Worm (Caenorhabditis elegans): ENCODE results near the gene C31B8.16.

The C31B8.16 gene

ce11 chrV:2899867-2900266, 30.0 kb upstream of the C31B8.16 start, which contains the start of gene str-46:
Gene str-46, minus strand, starts transcription at chrV:2899967.
- TF ChIP-seq lin-32 (GFP tag; optimal IDR thresholded peaks at IDR 0.05): no peak
- TF ChIP-seq tbx-8 (GFP tag; optimal IDR thresholded peaks at IDR 0.05): no peak
- TF ChIP-seq nhr-76 (tag; optimal IDR thresholded peaks at IDR 0.05): no peak
- TF ChIP-seq ceh-39 (tag; optimal IDR thresholded peaks at IDR 0.05): no peak
- no peak for TF ChIP-seq ces-1 (GFP tag; optimal IDR thresholded peaks at IDR 0.05)
- no peak for TF ChIP-seq hlh-1 (tag; optimal IDR thresholded peaks at IDR 0.05)
- no peak for TF ChIP-seq elt-1 (tag; optimal IDR thresholded peaks at IDR 0.05; ENCODE audit: borderline replicate concordance, insufficient read depth)
- no peak for TF ChIP-seq mep-1 (tag; optimal IDR thresholded peaks at IDR 0.05)
- TF ChIP-seq sem-2 (GFP tag; optimal IDR thresholded peaks at IDR 0.05): no peak
- no peak for TF ChIP-seq flh-1 (GFP tag; optimal IDR thresholded peaks at IDR 0.05)
- TF ChIP-seq ztf-11 (tag; optimal IDR thresholded peaks at IDR 0.05): no peak
- TF ChIP-seq zip-8 (tag; optimal IDR thresholded peaks at IDR 0.05): no peak
- TF ChIP-seq nhr-28 (tag; optimal IDR thresholded peaks at IDR 0.05): no peak

- no peak for TF ChIP-seq unc-120 (tag; optimal IDR thresholded peaks at IDR 0.05; ENCODE audit: poor library complexity, severe bottlenecking)
- no peak for TF ChIP-seq cnd-1 (tag; optimal IDR thresholded peaks at IDR 0.05)
- TF ChIP-seq sem-2 (GFP tag; optimal IDR thresholded peaks at IDR 0.05): no peak
- TF ChIP-seq nhr-28 (tag; optimal IDR thresholded peaks at IDR 0.05): no peak
- no peak for TF ChIP-seq hlh-1 (tag; optimal IDR thresholded peaks at IDR 0.05)
- TF ChIP-seq ceh-83 (GFP tag; optimal IDR thresholded peaks at IDR 0.05): no peak
Measured at ce11 chrV:2903227-2903626, 26.6 kb upstream of the C31B8.16 start, which contains the start of gene C31B8.7. Gene C31B8.7, minus strand, starts transcription at chrV:2903327.

- no peak for TF ChIP-seq nhr-12 (tag; optimal IDR thresholded peaks at IDR 0.05)
- TF ChIP-seq snpc-4 (tag; optimal IDR thresholded peaks at IDR 0.05): no peak
- TF ChIP-seq sem-2 (GFP tag; optimal IDR thresholded peaks at IDR 0.05): no peak
- no peak for TF ChIP-seq elt-1 (tag; optimal IDR thresholded peaks at IDR 0.05; ENCODE audit: borderline replicate concordance, insufficient read depth)
- TF ChIP-seq nhr-2 (tag; optimal IDR thresholded peaks at IDR 0.05): no peak
- TF ChIP-seq unc-39 (tag; optimal IDR thresholded peaks at IDR 0.05): no peak
- no peak for TF ChIP-seq cnd-1 (tag; optimal IDR thresholded peaks at IDR 0.05)
- no peak for TF ChIP-seq ces-1 (GFP tag; optimal IDR thresholded peaks at IDR 0.05)
- TF ChIP-seq flh-1 (GFP tag; optimal IDR thresholded peaks at IDR 0.05): no peak
- no peak for TF ChIP-seq sptf-1 (tag; optimal IDR thresholded peaks at IDR 0.05)
- no peak for TF ChIP-seq drap-1 (GFP tag; optimal IDR thresholded peaks at IDR 0.05)
- TF ChIP-seq mab-5 (tag; optimal IDR thresholded peaks at IDR 0.05): no peak
- TF ChIP-seq unc-62 (GFP tag; optimal IDR thresholded peaks at IDR 0.05): no peak
Measured at ce11 chrV:2909525-2909924, 20.3 kb upstream of the C31B8.16 start, which contains the start of gene zmp-3. Gene zmp-3, minus strand, starts transcription at chrV:2909625.

ce11 chrV:2912901-2913300, 17.0 kb upstream of the C31B8.16 start, which contains the start of gene C31B8.9:
Gene C31B8.9, minus strand, starts transcription at chrV:2913001.
- TF ChIP-seq lin-32 (GFP tag; optimal IDR thresholded peaks at IDR 0.05): no peak
- TF ChIP-seq ceh-43 (GFP tag; optimal IDR thresholded peaks at IDR 0.05): no peak
- no peak for TF ChIP-seq flh-1 (GFP tag; optimal IDR thresholded peaks at IDR 0.05)
- no peak for TF ChIP-seq tbx-8 (GFP tag; optimal IDR thresholded peaks at IDR 0.05)
- no peak for TF ChIP-seq unc-120 (tag; optimal IDR thresholded peaks at IDR 0.05; ENCODE audit: poor library complexity, severe bottlenecking)
- TF ChIP-seq ceh-39 (tag; optimal IDR thresholded peaks at IDR 0.05): no peak
- no peak for TF ChIP-seq ham-2 (GFP tag; optimal IDR thresholded peaks at IDR 0.05)
- no peak for TF ChIP-seq mep-1 (tag; optimal IDR thresholded peaks at IDR 0.05)
- no peak for TF ChIP-seq ceh-83 (GFP tag; optimal IDR thresholded peaks at IDR 0.05)
- TF ChIP-seq mls-2 (tag; optimal IDR thresholded peaks at IDR 0.05): no peak
- no peak for TF ChIP-seq nhr-76 (tag; optimal IDR thresholded peaks at IDR 0.05)

ce11 chrV:2913948-2914347, 15.9 kb upstream of the C31B8.16 start, which contains the start of gene srh-146:
Gene srh-146, plus strand, starts transcription at chrV:2914248.
- TF ChIP-seq nhr-2 (tag; optimal IDR thresholded peaks at IDR 0.05) (no peak), nhr-237 (tag; optimal IDR thresholded peaks at IDR 0.05) (no peak), ztf-11 (tag; optimal IDR thresholded peaks at IDR 0.05) (no peak), elt-3 (tag; optimal IDR thresholded peaks at IDR 0.05) (no peak), unc-120 (tag; optimal IDR thresholded peaks at IDR 0.05; ENCODE audit: poor library complexity, severe bottlenecking) (no peak), mab-5 (tag; optimal IDR thresholded peaks at IDR 0.05) (no peak), nhr-76 (tag; optimal IDR thresholded peaks at IDR 0.05) (no peak), ceh-39 (tag; optimal IDR thresholded peaks at IDR 0.05) (no peak), unc-62 (GFP tag; optimal IDR thresholded peaks at IDR 0.05) (no peak), elt-1 (tag; optimal IDR thresholded peaks at IDR 0.05; ENCODE audit: borderline replicate concordance, insufficient read depth) (no peak)

Data from whole organism, mixed stage, embryonic.